Fruit fly (Drosophila melanogaster) whole organism, embryonic: Measurements from ENCODE around the gene CG43116.

Experiments
- Aef1 ChIP-seq: fragments of 200-800 bp; sonication (Bioruptor generic); IDR thresholded peaks from 3 replicates; pipeline ENCODE4 v1.3.6; 2022; ENCODE audit warnings: missing biosample characterization, missing genetic modification characterization
- C15 ChIP-seq: fragments of 200-800 bp; sonication (Bioruptor generic); IDR thresholded peaks from 3 replicates; pipeline ENCODE4 v1.3.6; 2022; ENCODE audit warnings: missing biosample characterization, missing genetic modification characterization
- CG10147 ChIP-seq: fragments of 200-800 bp; sonication (Bioruptor generic); optimal IDR thresholded peaks from 2 replicates; lab custom pipeline; 2019; ENCODE audit warnings: missing biosample characterization, mild to moderate bottlenecking, missing genetic modification characterization, moderate library complexity
- CG14014 ChIP-seq: fragments of 200-800 bp; sonication (Bioruptor generic); IDR thresholded peaks from 2 replicates; pipeline ENCODE4 v1.3.6; 2022; ENCODE audit warnings: missing biosample characterization, missing genetic modification characterization
- CG15479 ChIP-seq: fragments of 200-800 bp; sonication (Bioruptor generic); optimal IDR thresholded peaks from 3 replicates; lab custom pipeline; 2019; ENCODE audit warnings: missing biosample characterization, mild to moderate bottlenecking, missing genetic modification characterization, moderate library complexity
- CG17328 ChIP-seq: fragments of 200-800 bp; sonication (Bioruptor generic); IDR thresholded peaks from 2 replicates; pipeline ENCODE4 v1.3.6; 2022; ENCODE audit warnings: missing biosample characterization, missing genetic modification characterization
- CG17359 ChIP-seq: fragments of 200-800 bp; sonication (Bioruptor generic); optimal IDR thresholded peaks from 3 replicates; lab custom pipeline; 2018; ENCODE audit warnings: missing biosample characterization, mild to moderate bottlenecking, missing genetic modification characterization, moderate library complexity
- CG17829 ChIP-seq: fragments of 200-800 bp; optimal IDR thresholded peaks from 2 replicates; lab custom pipeline; 2019; ENCODE audit warnings: missing biosample characterization, mild to moderate bottlenecking, missing genetic modification characterization, moderate library complexity
- CG1832 ChIP-seq: fragments of 200-800 bp; sonication (Bioruptor generic); optimal IDR thresholded peaks from 2 replicates; lab custom pipeline; 2017; ENCODE audit warnings: missing biosample characterization, mild to moderate bottlenecking, missing genetic modification characterization, inconsistent platforms
- CG33557 ChIP-seq: fragments of 200-800 bp; sonication (Bioruptor generic); optimal IDR thresholded peaks from 2 replicates; lab custom pipeline; 2019; ENCODE audit warnings: missing biosample characterization, mild to moderate bottlenecking, missing genetic modification characterization, moderate library complexity
- CG3726 ChIP-seq: fragments of 200-800 bp; sonication (Bioruptor generic); IDR thresholded peaks from 3 replicates; pipeline ENCODE4, ENCODE4 v1.3.6; 2022; ENCODE audit warnings: missing biosample characterization, missing genetic modification characterization
- CG4360 ChIP-seq: fragments of 200-800 bp; sonication (Bioruptor generic); IDR thresholded peaks from 2 replicates; pipeline ENCODE4 v1.3.6; 2022; ENCODE audit warnings: missing biosample characterization, missing genetic modification characterization
- CG5953 ChIP-seq: fragments of 200-800 bp; sonication (Bioruptor generic); IDR thresholded peaks from 2 replicates; pipeline ENCODE4 v1.3.6; 2022; ENCODE audit warnings: missing biosample characterization, missing genetic modification characterization
- CG6791 ChIP-seq: fragments of 200-800 bp; sonication (Bioruptor generic); IDR thresholded peaks from 3 replicates; pipeline ENCODE4 v1.3.6; 2022; ENCODE audit warnings: missing biosample characterization, missing genetic modification characterization; ENCODE audit not compliant: partially characterized antibody
- CG8089 ChIP-seq: fragments of 200-800 bp; sonication (Bioruptor generic); optimal IDR thresholded peaks from 3 replicates; lab custom pipeline; 2016; ENCODE audit warnings: missing biosample characterization, missing genetic modification characterization
- D ChIP-seq, 2 experiments: fragments of 200-800 bp in 1 of 2; fragments of >200 bp in 1 of 2; sonication (Bioruptor generic) in 1 of 2; optimal IDR thresholded peaks; 2 replicates in 1 of 2; 3 replicates in 1 of 2; lab custom pipeline; 2017; ENCODE audit warnings: mild to moderate bottlenecking in 1 of 2, missing biosample characterization in 1 of 2, missing genetic modification characterization in 1 of 2, missing genetic modification reagents in 1 of 2
- E2f2 ChIP-seq: fragments of 200-800 bp; sonication (Bioruptor generic); IDR thresholded peaks from 2 replicates; pipeline ENCODE4 v1.3.6; 2022; ENCODE audit warnings: missing biosample characterization, missing genetic modification characterization
- Elba2 ChIP-seq: fragments of 200-800 bp; sonication (Bioruptor generic); optimal IDR thresholded peaks from 3 replicates; lab custom pipeline; 2016; ENCODE audit warnings: missing biosample characterization, missing genetic modification characterization
- GATAe ChIP-seq: fragments of 200-800 bp; sonication (Bioruptor generic); conservative IDR thresholded peaks from 2 replicates; pipeline ENCODE4 v1.3.6; 2022; ENCODE audit warnings: missing biosample characterization, missing genetic modification characterization
- HLH3B ChIP-seq: fragments of 200-800 bp; sonication (Bioruptor generic); IDR thresholded peaks from 2 replicates; pipeline ENCODE4 v1.3.6; 2022; ENCODE audit warnings: missing biosample characterization, missing genetic modification characterization
- HLHmδ ChIP-seq: fragments of 200-800 bp; sonication (Bioruptor generic); optimal IDR thresholded peaks from 2 replicates; lab custom pipeline; 2018; ENCODE audit warnings: missing biosample characterization, mild to moderate bottlenecking, missing genetic modification characterization, moderate library complexity
- Jarid2 ChIP-seq: fragments of 200-800 bp; sonication (Bioruptor generic); optimal IDR thresholded peaks from 3 replicates; lab custom pipeline; 2017; ENCODE audit warnings: mild to moderate bottlenecking, missing biosample characterization, missing genetic modification reagents, missing genetic modification characterization
- Kr ChIP-seq: fragments of 200-800 bp; sonication (Bioruptor generic); optimal IDR thresholded peaks from 2 replicates; lab custom pipeline; 2017; ENCODE audit warnings: missing biosample characterization, mild to moderate bottlenecking, missing genetic modification characterization
- NK7.1 ChIP-seq: fragments of 200-800 bp; sonication (Bioruptor generic); optimal IDR thresholded peaks from 3 replicates; lab custom pipeline; 2016; ENCODE audit warnings: missing biosample characterization, missing genetic modification characterization
- Tbp ChIP-seq: fragments of >200 bp; optimal IDR thresholded peaks from 2 replicates; lab custom pipeline; 2018; ENCODE audit warnings: missing biosample characterization, missing genetic modification characterization
- Xrp1 ChIP-seq: fragments of 200-800 bp; sonication (Bioruptor generic); IDR thresholded peaks from 2 replicates; pipeline ENCODE4 v1.3.6; 2022; ENCODE audit warnings: missing biosample characterization, missing genetic modification characterization
- ac ChIP-seq: fragments of 200-800 bp; sonication (Bioruptor generic); optimal IDR thresholded peaks from 3 replicates; lab custom pipeline; 2017; ENCODE audit warnings: missing biosample characterization, mild to moderate bottlenecking, missing genetic modification characterization
- ase ChIP-seq: fragments of 200-800 bp; sonication (Bioruptor generic); IDR thresholded peaks from 3 replicates; pipeline ENCODE4 v1.3.6; 2022; ENCODE audit warnings: missing biosample characterization, missing genetic modification characterization
- cas ChIP-seq: fragments of 200-800 bp; sonication (Bioruptor generic); IDR thresholded peaks from 2 replicates; pipeline ENCODE4 v1.3.6; 2022; ENCODE audit warnings: missing biosample characterization, missing genetic modification characterization
- ci ChIP-seq: fragments of 200-800 bp; sonication (Bioruptor generic); IDR thresholded peaks from 3 replicates; pipeline ENCODE4 v1.3.6; 2022; ENCODE audit warnings: missing biosample characterization, missing genetic modification characterization
- crp ChIP-seq, 2 experiments: fragments of 200-800 bp; sonication (Bioruptor generic); optimal IDR thresholded peaks; 2 replicates in 1 of 2; 3 replicates in 1 of 2; lab custom pipeline; 2017; ENCODE audit warnings: missing biosample characterization in 2 of 2, missing genetic modification characterization in 2 of 2, mild to moderate bottlenecking in 1 of 2, moderate library complexity in 1 of 2
- da ChIP-seq: fragments of 200-800 bp; sonication (Bioruptor generic); optimal IDR thresholded peaks from 2 replicates; lab custom pipeline; 2016; ENCODE audit warnings: missing biosample characterization, missing genetic modification characterization
- insv ChIP-seq, 2 experiments: fragments of 200-800 bp; sonication (Bioruptor generic); optimal IDR thresholded peaks; 3 replicates each; lab custom pipeline; 2016 to 2018; ENCODE audit warnings: missing biosample characterization in 2 of 2, missing genetic modification characterization in 2 of 2
- kay ChIP-seq: fragments of 200-800 bp; sonication (Bioruptor generic); optimal IDR thresholded peaks from 2 replicates; lab custom pipeline; 2016; ENCODE audit warnings: missing biosample characterization, missing genetic modification characterization
- kni ChIP-seq: fragments of 200-800 bp; sonication (Bioruptor generic); optimal IDR thresholded peaks from 3 replicates; lab custom pipeline; 2017; ENCODE audit warnings: mild to moderate bottlenecking, missing biosample characterization, missing genetic modification reagents, missing genetic modification characterization
- nmo ChIP-seq: fragments of 200-800 bp; sonication (Bioruptor generic); optimal IDR thresholded peaks from 2 replicates; lab custom pipeline; 2018; ENCODE audit warnings: missing biosample characterization, mild to moderate bottlenecking, missing genetic modification characterization, moderate library complexity
- oc ChIP-seq: fragments of 200-800 bp; sonication (Bioruptor generic); optimal IDR thresholded peaks from 2 replicates; lab custom pipeline; 2018; ENCODE audit warnings: missing biosample characterization, mild to moderate bottlenecking, missing genetic modification characterization, moderate library complexity
- pros ChIP-seq: fragments of 200-800 bp; sonication (Bioruptor generic); optimal IDR thresholded peaks from 3 replicates; lab custom pipeline; 2019; ENCODE audit warnings: missing biosample characterization, mild to moderate bottlenecking, missing genetic modification characterization, moderate library complexity
- sc ChIP-seq, 3 experiments: fragments of >200 bp in 2 of 3; fragments of 200-800 bp in 1 of 3; sonication (Bioruptor generic) in 1 of 3; optimal IDR thresholded peaks; 2 replicates in 2 of 3; 3 replicates in 1 of 3; lab custom pipeline; 2017; ENCODE audit warnings: mild to moderate bottlenecking in 1 of 3, missing biosample characterization in 1 of 3, missing genetic modification characterization in 1 of 3, missing genetic modification reagents in 1 of 3
- seq ChIP-seq: fragments of 200-800 bp; sonication (Bioruptor generic); IDR thresholded peaks from 2 replicates; pipeline ENCODE4 v1.3.6; 2022; ENCODE audit warnings: missing biosample characterization, missing genetic modification characterization
- sqz ChIP-seq: fragments of 200-800 bp; sonication (Bioruptor generic); optimal IDR thresholded peaks from 3 replicates; lab custom pipeline; 2018; ENCODE audit warnings: missing biosample characterization, mild to moderate bottlenecking, missing genetic modification characterization
- trem ChIP-seq: fragments of 200-800 bp; optimal IDR thresholded peaks from 3 replicates; lab custom pipeline; 2019; ENCODE audit warnings: missing biosample characterization, mild to moderate bottlenecking, missing genetic modification characterization, moderate library complexity
- twi ChIP-seq: fragments of 200-800 bp; optimal IDR thresholded peaks from 2 replicates; lab custom pipeline; 2019; ENCODE audit warnings: missing biosample characterization, mild to moderate bottlenecking, missing genetic modification characterization, moderate library complexity
- wdn ChIP-seq: fragments of 200-800 bp; sonication (Bioruptor generic); IDR thresholded peaks from 2 replicates; pipeline ENCODE4 v1.3.6; 2022; ENCODE audit warnings: missing biosample characterization, missing genetic modification characterization

The CG43116 gene

DNA sequence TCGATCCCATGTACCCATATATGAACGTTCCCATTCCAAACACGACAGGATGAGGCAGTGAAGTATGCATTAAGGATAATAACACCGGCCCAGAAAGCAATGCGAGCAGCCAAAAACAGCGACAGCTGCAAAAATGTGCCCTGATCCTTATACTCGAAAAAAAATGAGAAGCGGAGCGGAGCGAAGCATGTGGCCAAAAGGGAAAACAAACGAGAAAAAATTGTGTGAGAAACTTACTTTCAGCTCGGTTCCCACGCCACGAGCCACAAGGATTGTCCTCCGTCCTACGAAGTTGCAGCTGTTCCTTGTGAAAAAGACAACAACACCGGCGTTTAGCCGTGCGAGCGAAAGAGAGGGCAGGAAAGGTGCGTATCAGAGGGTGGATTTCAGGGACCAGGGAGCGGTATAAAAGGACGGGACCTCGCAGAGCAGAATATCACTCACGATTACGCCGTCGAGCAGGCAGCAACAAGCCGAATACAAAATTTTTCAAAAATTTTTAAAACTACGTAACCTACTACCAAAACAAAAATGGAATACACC is 43.1 kb upstream of the CG43116 start:
- TF ChIP-seq CG6791 (GFP tag; lab: Robert Waterston, UW) = peak; percentile 41; the same call in 1 of the 3 replicates
- TF ChIP-seq sc (optimal IDR thresholded peaks at IDR 0.05; lab: Kevin White, UChicago) = no peak
- peak; percentile 51 for TF ChIP-seq sc (GFP tag; optimal IDR thresholded peaks at IDR 0.05; lab: Kevin White, UChicago)
- TF ChIP-seq CG5953 (GFP tag; lab: Robert Waterston, UW) = no peak
- peak; percentile 91 for TF ChIP-seq da
- TF ChIP-seq C15 (GFP tag; lab: Robert Waterston, UW) = no peak
- no peak for TF ChIP-seq Xrp1 (GFP tag; lab: Robert Waterston, UW)
- TF ChIP-seq seq (GFP tag; lab: Robert Waterston, UW) = peak; percentile 60; the same call in 1 of the 2 replicates
- TF ChIP-seq trem (tag; lab: Kevin White, UChicago) = peak; percentile 4
- TF ChIP-seq pros (GFP tag; lab: Kevin White, UChicago) = peak; percentile 99
- TF ChIP-seq CG1832 (GFP tag; lab: Kevin White, UChicago) = peak; percentile 87
- TF ChIP-seq CG8089 (GFP tag; lab: Kevin White, UChicago) = no peak
- TF ChIP-seq kay (GFP tag; lab: Kevin White, UChicago) = no peak
- TF ChIP-seq CG15479 (GFP tag; lab: Kevin White, UChicago) = peak; percentile 34
- TF ChIP-seq sqz (GFP tag; lab: Kevin White, UChicago) = peak; percentile 78
- peak; percentile 100 for TF ChIP-seq ac (GFP tag; lab: Kevin White, UChicago)
- no peak for TF ChIP-seq CG10147 (GFP tag; lab: Kevin White, UChicago)
- TF ChIP-seq Jarid2 (GFP tag; lab: Kevin White, UChicago) = peak; percentile 18
- TF ChIP-seq CG17359 = no peak
- peak; percentile 74 for TF ChIP-seq HLHmδ (GFP tag; lab: Kevin White, UChicago)
- peak; percentile 73 for TF ChIP-seq Kr
- TF ChIP-seq Tbp = peak; percentile 88
- peak; percentile 22 for TF ChIP-seq CG33557 (GFP tag; lab: Kevin White, UChicago)
- peak; percentile 84 for TF ChIP-seq kni
- TF ChIP-seq CG4360 = peak; percentile 96
- no peak for TF ChIP-seq CG14014 (GFP tag; lab: Robert Waterston, UW)
- peak; percentile 71 for TF ChIP-seq twi (tag; lab: Kevin White, UChicago)
- TF ChIP-seq crp (GFP tag; optimal IDR thresholded peaks at IDR 0.05; lab: Kevin White, UChicago) = peak in 1 of 2 experiments; percentile 10
- peak in 1 of 2 experiments; percentile 57 for TF ChIP-seq insv (GFP tag; optimal IDR thresholded peaks at IDR 0.05; lab: Kevin White, UChicago)
- TF ChIP-seq ci (GFP tag; lab: Robert Waterston, UW) = 0 out of 3 replicates have a peak, but pooled peaks have one; percentile 6
- TF ChIP-seq oc (tag; lab: Kevin White, UChicago) = peak; percentile 4
- peak; percentile 74 for TF ChIP-seq ase (GFP tag; lab: Robert Waterston, UW)
- no peak for TF ChIP-seq GATAe (GFP tag; lab: Robert Waterston, UW)
- TF ChIP-seq D (optimal IDR thresholded peaks at IDR 0.05; lab: Kevin White, UChicago) = peak; percentile 48
- TF ChIP-seq D (GFP tag; optimal IDR thresholded peaks at IDR 0.05; lab: Kevin White, UChicago) = peak; percentile 4
- peak; percentile 55 for TF ChIP-seq CG17829 (tag; lab: Kevin White, UChicago)

DNA sequence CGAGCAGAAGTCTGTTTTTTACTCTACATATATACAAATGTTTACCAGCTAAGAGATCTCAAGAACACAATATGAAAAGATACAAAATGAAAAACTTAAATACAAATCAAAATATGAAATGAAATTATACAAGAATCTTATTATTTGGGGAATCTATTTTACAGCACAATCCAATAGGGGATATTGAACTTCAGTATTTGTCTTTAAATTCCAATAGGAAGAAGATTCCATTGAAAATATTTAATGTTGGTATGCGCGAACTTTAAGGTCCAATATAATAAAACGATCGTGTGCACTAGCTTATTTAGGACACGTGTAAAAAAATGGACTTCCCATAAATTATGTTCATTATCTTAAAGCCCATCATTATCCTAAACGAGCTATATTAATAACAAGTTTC is 41.1 kb upstream of the CG43116 start:
- TF ChIP-seq nmo (GFP tag; lab: Kevin White, UChicago) = no peak
- TF ChIP-seq E2f2 (GFP tag; lab: Robert Waterston, UW) = no peak
- no peak for TF ChIP-seq CG17328 (GFP tag; lab: Robert Waterston, UW)
- peak in 1 of 2 experiments; percentile 51 for TF ChIP-seq insv (GFP tag; optimal IDR thresholded peaks at IDR 0.05; lab: Kevin White, UChicago)
- TF ChIP-seq CG3726 (GFP tag; lab: Robert Waterston, UW) = no peak
- TF ChIP-seq Elba2 (GFP tag; lab: Kevin White, UChicago) = peak; percentile 75
- TF ChIP-seq HLH3B (GFP tag; lab: Robert Waterston, UW) = no peak
- no peak for TF ChIP-seq wdn (GFP tag; lab: Robert Waterston, UW)
- TF ChIP-seq NK7.1 = no peak
- TF ChIP-seq Aef1 (GFP tag; lab: Robert Waterston, UW) = no peak
- TF ChIP-seq cas (GFP tag; lab: Robert Waterston, UW) = no peak
